Fruit fly (Drosophila melanogaster) whole organism, pupa: Measurements from ENCODE around the gene zfh1.
A peak's percentile ranks its signal among the peaks of the same experiment; 100 is the strongest.

Source experiments
- CG10348 ChIP-seq: fragments of 200-800 bp; sonication (Bioruptor generic); IDR thresholded peaks from 2 replicates; pipeline ENCODE4 v1.3.6; 2022; ENCODE audit warnings: missing biosample characterization, missing genetic modification characterization
- CG12605 ChIP-seq: fragments of 200-800 bp; sonication (Bioruptor generic); IDR thresholded peaks from 2 replicates; pipeline ENCODE4 v1.3.6; 2022; ENCODE audit warnings: missing biosample characterization, missing genetic modification characterization
- CG13204 ChIP-seq: fragments of 200-800 bp; sonication (Bioruptor generic); optimal IDR thresholded peaks from 2 replicates; lab custom pipeline; 2018; ENCODE audit warnings: missing biosample characterization, mild to moderate bottlenecking, missing genetic modification characterization, moderate library complexity
- CG14655 ChIP-seq: fragments of 200-800 bp; sonication (Bioruptor generic); optimal IDR thresholded peaks from 3 replicates; lab custom pipeline; 2017; ENCODE audit warnings: mild to moderate bottlenecking, missing biosample characterization, missing genetic modification reagents, missing genetic modification characterization
- CG15710 ChIP-seq: fragments of 200-800 bp; sonication (Bioruptor generic); optimal IDR thresholded peaks from 2 replicates; lab custom pipeline; 2018; ENCODE audit warnings: missing biosample characterization, mild to moderate bottlenecking, missing genetic modification characterization, moderate library complexity
- CG17806 ChIP-seq: fragments of 200-800 bp; sonication (Bioruptor generic); optimal IDR thresholded peaks from 2 replicates; lab custom pipeline; 2018; ENCODE audit warnings: missing biosample characterization, mild to moderate bottlenecking, missing genetic modification characterization, moderate library complexity
- CG32121 ChIP-seq: fragments of 200-800 bp; sonication (Bioruptor generic); IDR thresholded peaks from 2 replicates; pipeline ENCODE4 v1.3.6; 2022; ENCODE audit warnings: missing biosample characterization, missing genetic modification characterization
- CG34367 ChIP-seq: fragments of 200-800 bp; sonication (Bioruptor generic); optimal IDR thresholded peaks from 2 replicates; lab custom pipeline; 2018; ENCODE audit warnings: missing biosample characterization, mild to moderate bottlenecking, missing genetic modification characterization
- CG4496 ChIP-seq: fragments of 200-800 bp; sonication (Bioruptor generic); IDR thresholded peaks from 3 replicates; pipeline ENCODE4 v1.3.6; 2022; ENCODE audit warnings: missing biosample characterization, missing genetic modification characterization
- CG8159 ChIP-seq: fragments of 200-800 bp; sonication (Bioruptor generic); optimal IDR thresholded peaks from 3 replicates; lab custom pipeline; 2018; ENCODE audit warnings: missing biosample characterization, mild to moderate bottlenecking, missing genetic modification characterization, moderate library complexity
- CG8301 ChIP-seq: fragments of 200-800 bp; sonication (Bioruptor generic); optimal IDR thresholded peaks from 2 replicates; lab custom pipeline; 2018; ENCODE audit warnings: missing biosample characterization, mild to moderate bottlenecking, missing genetic modification characterization
- CG9948 ChIP-seq: fragments of 200-800 bp; sonication (Bioruptor generic); optimal IDR thresholded peaks from 2 replicates; lab custom pipeline; 2018; ENCODE audit warnings: missing biosample characterization, mild to moderate bottlenecking, missing genetic modification characterization, moderate library complexity
- D1 ChIP-seq: fragments of 200-800 bp; sonication (Bioruptor generic); optimal IDR thresholded peaks from 2 replicates; lab custom pipeline; 2018; ENCODE audit warnings: missing biosample characterization, mild to moderate bottlenecking, missing genetic modification characterization, moderate library complexity
- EcR ChIP-seq: fragments of 200-800 bp; sonication (Bioruptor generic); optimal IDR thresholded peaks from 3 replicates; lab custom pipeline; 2019; ENCODE audit warnings: missing biosample characterization, missing genetic modification characterization, mild to moderate bottlenecking, moderate library complexity, missing genetic modification reagents
- Ets98B ChIP-seq: fragments of 200-800 bp; sonication (Bioruptor generic); IDR thresholded peaks from 2 replicates; pipeline ENCODE4 v1.3.6; 2022; ENCODE audit warnings: missing biosample characterization, missing genetic modification characterization
- Pif1A ChIP-seq: fragments of 200-800 bp; sonication (Bioruptor generic); optimal IDR thresholded peaks from 3 replicates; lab custom pipeline; 2016; ENCODE audit warnings: missing biosample characterization, missing genetic modification characterization
- Pif1B ChIP-seq: fragments of 200-800 bp; sonication (Bioruptor generic); optimal IDR thresholded peaks from 3 replicates; lab custom pipeline; 2016; ENCODE audit warnings: missing biosample characterization, missing genetic modification characterization
- Snoo ChIP-seq: fragments of 200-800 bp; sonication (Bioruptor generic); optimal IDR thresholded peaks from 3 replicates; lab custom pipeline; 2017; ENCODE audit warnings: missing biosample characterization, mild to moderate bottlenecking, missing genetic modification characterization, inconsistent platforms
- fd96Ca ChIP-seq: fragments of 200-800 bp; sonication (Bioruptor generic); IDR thresholded peaks from 3 replicates; pipeline ENCODE4 v1.3.6; 2022; ENCODE audit warnings: missing biosample characterization, missing genetic modification characterization
- gl ChIP-seq: fragments of 200-800 bp; sonication (Bioruptor generic); optimal IDR thresholded peaks from 2 replicates; lab custom pipeline; 2018; ENCODE audit warnings: missing biosample characterization, mild to moderate bottlenecking, missing genetic modification characterization
- rn ChIP-seq: fragments of 200-800 bp; sonication (Bioruptor generic); IDR thresholded peaks from 2 replicates; pipeline ENCODE4 v1.3.6; 2022; ENCODE audit warnings: missing biosample characterization, missing genetic modification characterization

Gene zfh1

DNA sequence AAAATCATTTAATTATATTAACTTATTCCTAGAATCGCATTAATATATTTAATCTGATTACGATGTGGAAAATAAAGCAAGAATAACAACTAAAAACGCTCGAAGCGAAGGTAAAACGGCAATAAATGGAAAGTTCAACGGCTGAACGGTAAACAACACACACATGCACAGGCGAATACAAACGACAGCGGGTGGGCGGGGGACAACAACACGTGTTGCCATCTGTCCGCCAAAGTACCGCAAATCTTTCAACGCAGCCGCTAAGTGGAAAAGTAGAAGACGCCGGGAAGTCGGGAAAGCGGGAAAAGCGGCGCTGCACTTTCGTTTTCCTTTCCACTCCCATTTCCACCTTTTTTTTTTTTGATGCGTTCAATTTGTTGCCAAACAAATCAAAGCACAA, 16.8 kb downstream of the zfh1 start:
- TF ChIP-seq Ets98B (GFP tag; lab: Robert Waterston, UW): no peak
- TF ChIP-seq CG13204 (GFP tag; lab: Kevin White, UChicago): peak; percentile 12
- TF ChIP-seq EcR: peak; percentile 7

DNA sequence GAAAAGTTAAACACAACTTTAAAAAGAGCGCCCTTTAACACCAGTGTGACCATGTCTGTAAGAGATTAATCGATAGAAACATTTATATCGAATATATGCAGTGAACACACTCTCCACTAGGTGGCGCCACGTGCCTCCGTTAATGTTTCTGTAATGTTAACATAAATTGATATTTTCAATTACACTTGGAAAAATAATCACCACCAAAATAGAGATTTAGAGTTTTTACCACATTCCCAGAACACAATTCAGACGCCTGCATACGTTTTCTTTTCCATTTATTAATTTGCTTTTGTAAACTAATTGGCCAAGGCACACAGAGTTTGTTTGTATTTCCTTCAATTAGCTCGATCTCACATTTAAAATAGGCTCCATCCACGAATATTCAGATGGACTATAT, 23.6 kb downstream of the zfh1 start:
- no peak for TF ChIP-seq CG10348 (GFP tag; lab: Robert Waterston, UW)
- TF ChIP-seq Pif1B: peak; percentile 32
- TF ChIP-seq CG14655 (GFP tag; lab: Kevin White, UChicago): no peak
- peak; percentile 79 for TF ChIP-seq rn (GFP tag; lab: Robert Waterston, UW)
- peak; percentile 76 for TF ChIP-seq Ets98B (GFP tag; lab: Robert Waterston, UW)
- TF ChIP-seq CG12605 (GFP tag; lab: Robert Waterston, UW): peak; percentile 75
- no peak for TF ChIP-seq CG8159 (tag; lab: Kevin White, UChicago)
- TF ChIP-seq CG34367 (tag; lab: Kevin White, UChicago): no peak
- peak; percentile 77 for TF ChIP-seq fd96Ca
- peak; percentile 8 for TF ChIP-seq CG17806 (tag; lab: Kevin White, UChicago)
- TF ChIP-seq Pif1A: peak; percentile 6
- peak; percentile 80 for TF ChIP-seq CG32121 (GFP tag; lab: Robert Waterston, UW)
- no peak for TF ChIP-seq D1
- peak; percentile 89 for TF ChIP-seq CG4496 (GFP tag; lab: Robert Waterston, UW)
- TF ChIP-seq EcR: no peak
- no peak for TF ChIP-seq CG8301 (tag; lab: Kevin White, UChicago)

DNA sequence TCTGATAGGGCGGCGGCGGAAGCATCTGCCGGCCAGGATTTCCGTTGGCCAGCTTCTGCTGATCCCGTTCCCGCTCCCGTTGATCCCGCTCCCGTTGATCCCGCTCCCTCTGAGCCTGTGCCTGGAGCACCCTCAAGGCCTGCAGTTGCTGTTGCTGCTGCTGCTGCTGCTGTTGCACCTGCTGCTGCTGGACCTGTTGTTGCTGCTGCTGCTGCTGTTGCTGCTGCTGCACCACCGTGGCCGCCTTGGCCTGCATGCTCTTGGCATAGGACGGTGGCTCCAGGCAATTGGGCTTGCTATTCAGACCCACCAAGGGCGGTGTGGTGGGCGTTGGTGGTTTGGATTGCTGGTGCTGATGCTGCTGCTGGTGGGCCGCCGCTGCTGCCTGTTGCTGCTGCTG, 27.2 kb downstream of the zfh1 start:
- TF ChIP-seq CG4496 (GFP tag; lab: Robert Waterston, UW) (no peak), fd96Ca (no peak), Pif1B (no peak), D1 (no peak), CG34367 (tag; lab: Kevin White, UChicago) (no peak)

DNA sequence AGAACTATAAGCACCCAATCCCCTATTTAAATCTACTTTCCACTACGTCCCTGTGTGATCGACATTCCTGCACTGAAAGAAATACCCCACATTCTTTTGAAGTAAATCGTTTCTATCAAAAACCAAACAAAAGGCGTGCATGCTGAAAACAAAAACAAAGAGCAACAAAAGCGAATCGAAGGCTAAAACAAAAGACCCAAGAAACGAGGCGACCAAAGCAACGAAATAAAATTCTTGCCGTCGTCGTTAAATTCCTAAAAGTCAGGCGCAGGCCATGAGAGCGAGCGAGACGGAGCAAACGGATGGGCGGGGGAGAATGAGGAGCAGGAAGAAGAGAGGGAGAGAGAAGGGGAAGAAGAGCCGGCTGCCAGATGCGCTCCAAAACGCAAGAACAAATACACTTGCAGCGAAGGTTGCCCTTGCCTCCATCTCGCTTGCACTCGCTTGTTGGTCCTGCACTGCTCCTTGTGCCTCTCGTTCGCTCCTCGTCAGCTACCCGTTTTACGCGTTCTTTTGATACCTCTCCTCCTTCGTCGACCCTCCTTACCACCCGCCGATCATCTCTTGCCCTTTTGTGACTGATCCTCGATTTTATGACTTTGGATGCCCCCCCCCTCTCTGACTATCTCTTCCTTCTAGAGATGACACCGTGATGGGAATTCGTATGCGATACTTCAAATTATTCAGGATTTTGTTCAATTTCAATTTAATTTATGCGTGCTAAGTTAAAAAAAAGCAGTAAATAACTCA, 29.0 kb downstream of the zfh1 start:
- TF ChIP-seq Pif1B: no peak
- peak; percentile 16; the same call in 1 of the 2 replicates for TF ChIP-seq CG32121 (GFP tag; lab: Robert Waterston, UW)
- no peak for TF ChIP-seq CG34367 (tag; lab: Kevin White, UChicago)
- TF ChIP-seq CG8159 (tag; lab: Kevin White, UChicago): peak; percentile 46
- TF ChIP-seq CG8301 (tag; lab: Kevin White, UChicago): no peak
- TF ChIP-seq rn (GFP tag; lab: Robert Waterston, UW): 0 out of 2 replicates have a peak, but pooled peaks have one; percentile 18
- peak; percentile 32 for TF ChIP-seq gl (tag; lab: Kevin White, UChicago)
- TF ChIP-seq EcR: peak; percentile 80
- TF ChIP-seq CG13204 (GFP tag; lab: Kevin White, UChicago): peak; percentile 90
- TF ChIP-seq Snoo (tag; lab: Kevin White, UChicago): no peak
- no peak; the same call in 1 of the 2 replicates for TF ChIP-seq Ets98B (GFP tag; lab: Robert Waterston, UW)
- peak; percentile 4 for TF ChIP-seq CG9948 (tag; lab: Kevin White, UChicago)
- TF ChIP-seq CG4496 (GFP tag; lab: Robert Waterston, UW): no peak
- TF ChIP-seq Pif1A: peak; percentile 8
- no peak for TF ChIP-seq CG15710 (tag; lab: Kevin White, UChicago)
- TF ChIP-seq CG17806 (tag; lab: Kevin White, UChicago): peak; percentile 47
- TF ChIP-seq CG14655 (GFP tag; lab: Kevin White, UChicago): no peak
- TF ChIP-seq CG10348 (GFP tag; lab: Robert Waterston, UW): no peak
- no peak for TF ChIP-seq D1
- TF ChIP-seq CG12605 (GFP tag; lab: Robert Waterston, UW): no peak
- TF ChIP-seq fd96Ca: no peak
- TF ChIP-seq, all 21 proteins: peak for 9

DNA sequence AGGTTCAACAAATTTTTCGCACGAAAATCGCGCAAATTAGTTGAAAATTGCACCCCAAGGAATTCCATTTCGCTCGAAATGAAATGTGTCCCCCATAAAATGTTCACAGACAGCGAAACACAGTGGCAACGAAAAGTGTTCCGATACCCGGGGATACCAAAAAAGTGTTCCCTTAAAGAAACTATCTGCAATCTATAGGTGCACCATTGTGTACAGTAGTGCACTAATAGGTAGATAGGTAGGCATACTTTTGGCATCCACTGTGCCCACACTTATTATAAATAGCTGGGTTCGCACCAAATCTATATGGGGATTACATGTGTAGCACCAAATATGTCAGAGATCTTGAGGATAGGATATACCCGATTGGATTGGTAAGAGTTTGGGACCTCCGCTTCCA, 31.0 kb downstream of the zfh1 start:
- peak; percentile 75; the same call in 2 of the 3 replicates for TF ChIP-seq CG4496 (GFP tag; lab: Robert Waterston, UW)
- peak; percentile 76 for TF ChIP-seq Ets98B (GFP tag; lab: Robert Waterston, UW)
- 0 out of 2 replicates have a peak, but pooled peaks have one; percentile 28 for TF ChIP-seq CG10348 (GFP tag; lab: Robert Waterston, UW)
- peak; percentile 40 for TF ChIP-seq CG8301 (tag; lab: Kevin White, UChicago)
- TF ChIP-seq gl (tag; lab: Kevin White, UChicago): no peak
- TF ChIP-seq Snoo (tag; lab: Kevin White, UChicago): peak; percentile 33
- peak; percentile 53 for TF ChIP-seq CG15710 (tag; lab: Kevin White, UChicago)
- no peak for TF ChIP-seq CG13204 (GFP tag; lab: Kevin White, UChicago)
- no peak for TF ChIP-seq CG12605 (GFP tag; lab: Robert Waterston, UW)
- peak; percentile 62 for TF ChIP-seq rn (GFP tag; lab: Robert Waterston, UW)
- TF ChIP-seq CG34367 (tag; lab: Kevin White, UChicago): peak; percentile 34
- peak; percentile 33 for TF ChIP-seq CG17806 (tag; lab: Kevin White, UChicago)
- TF ChIP-seq EcR: no peak
- peak; percentile 1 for TF ChIP-seq CG9948 (tag; lab: Kevin White, UChicago)
- TF ChIP-seq CG8159 (tag; lab: Kevin White, UChicago): peak; percentile 34
- TF ChIP-seq CG32121 (GFP tag; lab: Robert Waterston, UW): peak; percentile 59
- TF ChIP-seq D1: no peak
- TF ChIP-seq Pif1B: peak; percentile 30
- TF ChIP-seq fd96Ca: peak; percentile 82
- peak; percentile 54 for TF ChIP-seq Pif1A
- peak; percentile 43 for TF ChIP-seq CG14655 (GFP tag; lab: Kevin White, UChicago)
- TF ChIP-seq, all 21 proteins: peak for 16
